Fruit fly (Drosophila melanogaster) whole organism, adult: Measurements from ENCODE around the gene Acsx1R.
A peak's percentile ranks its signal among the peaks of the same experiment; 100 is the strongest.

Source experiments
- CG11617 ChIP-seq: fragments of 200-800 bp; sonication (Bioruptor generic); optimal IDR thresholded peaks from 2 replicates; lab custom pipeline; 2017; ENCODE audit warnings: mild to moderate bottlenecking, missing biosample characterization, missing genetic modification reagents, missing genetic modification characterization
- CG12768 ChIP-seq: fragments of 200-800 bp; sonication (Bioruptor generic); optimal IDR thresholded peaks from 2 replicates; lab custom pipeline; 2017; ENCODE audit warnings: missing biosample characterization, missing genetic modification characterization, mild to moderate bottlenecking, moderate library complexity, missing genetic modification reagents
- CG14711 ChIP-seq: fragments of 200-800 bp; sonication (Bioruptor generic); optimal IDR thresholded peaks from 2 replicates; lab custom pipeline; 2018; ENCODE audit warnings: missing biosample characterization, mild to moderate bottlenecking, missing genetic modification characterization, moderate library complexity
- CG1620 ChIP-seq: fragments of 200-800 bp; sonication (Bioruptor generic); optimal IDR thresholded peaks from 2 replicates; lab custom pipeline; 2016; ENCODE audit warnings: missing biosample characterization, missing genetic modification characterization
- CG33017 ChIP-seq: fragments of 200-800 bp; sonication (Bioruptor generic); optimal IDR thresholded peaks from 2 replicates; lab custom pipeline; 2018; ENCODE audit warnings: missing biosample characterization, mild to moderate bottlenecking, missing genetic modification characterization, moderate library complexity
- CG5204 ChIP-seq: fragments of 200-800 bp; sonication (Bioruptor generic); optimal IDR thresholded peaks from 2 replicates; lab custom pipeline; 2016; ENCODE audit warnings: missing biosample characterization, missing genetic modification characterization
- CG7045 ChIP-seq: fragments of 200-800 bp; sonication (Bioruptor generic); optimal IDR thresholded peaks from 2 replicates; lab custom pipeline; 2017; ENCODE audit warnings: missing biosample characterization, mild to moderate bottlenecking, missing genetic modification characterization
- CG7101 ChIP-seq: fragments of 200-800 bp; sonication (Bioruptor generic); optimal IDR thresholded peaks from 2 replicates; lab custom pipeline; 2018; ENCODE audit warnings: missing biosample characterization, mild to moderate bottlenecking, missing genetic modification characterization, moderate library complexity
- Clk ChIP-seq: fragments of 200-800 bp; sonication (Bioruptor generic); optimal IDR thresholded peaks from 2 replicates; lab custom pipeline; 2017; ENCODE audit warnings: missing biosample characterization, missing genetic modification characterization
- Crg-1 ChIP-seq: fragments of 200-800 bp; sonication (Bioruptor generic); optimal IDR thresholded peaks from 2 replicates; lab custom pipeline; 2016; ENCODE audit warnings: missing biosample characterization, missing genetic modification characterization
- Hr96 ChIP-seq: fragments of 200-800 bp; sonication (Bioruptor generic); optimal IDR thresholded peaks from 2 replicates; lab custom pipeline; 2016; ENCODE audit warnings: missing biosample characterization, missing genetic modification characterization
- Mnt ChIP-seq: fragments of 200-800 bp; sonication (Bioruptor generic); optimal IDR thresholded peaks from 2 replicates; lab custom pipeline; 2016; ENCODE audit warnings: missing biosample characterization, mild to moderate bottlenecking, missing genetic modification characterization
- bab1 ChIP-seq: fragments of 200-800 bp; sonication (Bioruptor generic); optimal IDR thresholded peaks from 3 replicates; lab custom pipeline; 2019; ENCODE audit warnings: missing biosample characterization, mild to moderate bottlenecking, missing genetic modification characterization, moderate library complexity
- cic ChIP-seq: fragments of 200-800 bp; sonication (Bioruptor generic); optimal IDR thresholded peaks from 2 replicates; lab custom pipeline; 2017; ENCODE audit warnings: missing biosample characterization, mild to moderate bottlenecking, missing genetic modification characterization, moderate library complexity
- cnc ChIP-seq, 2 experiments: fragments of >200 bp; optimal IDR thresholded peaks; 2 replicates each; lab custom pipeline; 2017
- kay ChIP-seq: fragments of 200-800 bp; sonication (Bioruptor generic); peaks from one replicate; lab custom pipeline; 2016; ENCODE audit warnings: missing biosample characterization, missing genetic modification characterization, borderline replicate concordance
- ovo ChIP-seq: fragments of 200-800 bp; sonication (Bioruptor generic); optimal IDR thresholded peaks from 2 replicates; lab custom pipeline; 2016; ENCODE audit warnings: missing biosample characterization, missing genetic modification characterization
- pad ChIP-seq: fragments of 200-800 bp; sonication (Bioruptor generic); optimal IDR thresholded peaks from 3 replicates; lab custom pipeline; 2017; ENCODE audit warnings: missing biosample characterization, missing genetic modification characterization, mild to moderate bottlenecking, moderate library complexity, missing genetic modification reagents
- tj ChIP-seq: fragments of 200-800 bp; sonication (Bioruptor generic); optimal IDR thresholded peaks from 3 replicates; lab custom pipeline; 2017; ENCODE audit warnings: missing biosample characterization, mild to moderate bottlenecking, missing genetic modification characterization, moderate library complexity
- toe ChIP-seq: fragments of 200-800 bp; sonication (Bioruptor generic); optimal IDR thresholded peaks from 2 replicates; lab custom pipeline; 2016; ENCODE audit warnings: missing biosample characterization, missing genetic modification characterization

Acsx1R gene

dm6 chr3R:19777180-19777579 is at the start of gene Acsx1R:
Acsx1R (minus strand) TSS chr3R:19777280.
- TF ChIP-seq CG5204 (GFP tag; lab: Kevin White, UChicago) (no peak), kay (GFP tag; lab: Kevin White, UChicago) (peak; percentile 12), CG7045 (GFP tag; lab: Kevin White, UChicago) (no peak), CG11617 (GFP tag; lab: Kevin White, UChicago) (no peak)

dm6 chr3R:19826355-19826754 is 49.3 kb upstream of the Acsx1R start:
- TF ChIP-seq bab1: no peak
- TF ChIP-seq Crg-1 (GFP tag; lab: Kevin White, UChicago): no peak
- no peak for TF ChIP-seq toe (GFP tag; lab: Kevin White, UChicago)
- TF ChIP-seq tj (GFP tag; lab: Kevin White, UChicago): no peak
- no peak for TF ChIP-seq CG5204 (GFP tag; lab: Kevin White, UChicago)
- TF ChIP-seq Clk (GFP tag; lab: Kevin White, UChicago): no peak
- no peak for TF ChIP-seq cic (GFP tag; lab: Kevin White, UChicago)
- TF ChIP-seq ovo (GFP tag; lab: Kevin White, UChicago): no peak
- TF ChIP-seq CG33017: no peak
- TF ChIP-seq CG11617 (GFP tag; lab: Kevin White, UChicago): no peak
- TF ChIP-seq CG12768 (GFP tag; lab: Kevin White, UChicago): no peak

DNA sequence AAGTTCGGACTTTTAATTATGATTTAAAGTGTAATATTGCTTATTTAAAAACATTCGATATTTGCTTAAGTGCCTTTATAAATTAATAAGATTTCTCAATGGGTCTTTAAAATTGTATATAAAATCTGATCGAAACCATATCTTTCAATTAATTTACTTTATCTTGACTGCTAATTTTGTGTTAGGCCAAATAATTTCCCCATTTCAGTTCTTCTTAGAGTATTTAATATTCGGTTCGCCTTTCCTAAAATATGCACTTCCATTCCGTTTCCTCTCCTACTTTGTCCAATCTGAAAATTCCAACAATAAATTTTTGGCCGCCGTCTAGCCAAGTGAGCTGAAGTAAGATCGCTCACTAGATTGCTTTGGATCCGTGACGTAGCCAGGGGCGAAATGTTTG is 47.4 kb upstream of the Acsx1R start:
- TF ChIP-seq CG1620 (GFP tag; lab: Kevin White, UChicago) (no peak), CG5204 (GFP tag; lab: Kevin White, UChicago) (no peak), bab1 (no peak), pad (no peak), kay (GFP tag; lab: Kevin White, UChicago) (no peak), CG33017 (no peak), ovo (GFP tag; lab: Kevin White, UChicago) (no peak), toe (GFP tag; lab: Kevin White, UChicago) (no peak), cnc (optimal IDR thresholded peaks at IDR 0.05; lab: Kevin White, UChicago) (no peak), CG7045 (GFP tag; lab: Kevin White, UChicago) (no peak), CG7101 (tag; lab: Kevin White, UChicago) (no peak), tj (GFP tag; lab: Kevin White, UChicago) (no peak), Mnt (GFP tag; lab: Kevin White, UChicago) (no peak), CG12768 (GFP tag; lab: Kevin White, UChicago) (no peak)

DNA sequence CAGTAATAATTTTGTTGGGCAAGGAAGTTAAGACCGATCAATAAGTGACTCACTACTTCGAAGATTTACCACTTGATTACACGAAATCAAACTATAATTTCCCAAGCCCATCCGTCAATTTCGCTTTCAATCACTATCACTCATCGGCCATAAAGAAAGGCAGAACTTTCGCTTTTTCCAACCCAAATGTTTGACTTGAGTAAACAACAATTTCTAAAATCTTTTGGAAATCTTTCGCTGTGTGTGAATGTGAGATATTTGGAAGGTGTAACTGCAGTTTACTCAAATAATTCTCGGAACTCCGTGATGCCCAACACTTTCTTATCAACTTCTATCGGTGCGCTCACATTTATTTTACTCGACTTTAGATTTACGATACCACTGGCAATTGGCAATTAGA is 45.1 kb upstream of the Acsx1R start:
- TF ChIP-seq kay (GFP tag; lab: Kevin White, UChicago) (peak; percentile 59), CG1620 (GFP tag; lab: Kevin White, UChicago) (no peak)

DNA sequence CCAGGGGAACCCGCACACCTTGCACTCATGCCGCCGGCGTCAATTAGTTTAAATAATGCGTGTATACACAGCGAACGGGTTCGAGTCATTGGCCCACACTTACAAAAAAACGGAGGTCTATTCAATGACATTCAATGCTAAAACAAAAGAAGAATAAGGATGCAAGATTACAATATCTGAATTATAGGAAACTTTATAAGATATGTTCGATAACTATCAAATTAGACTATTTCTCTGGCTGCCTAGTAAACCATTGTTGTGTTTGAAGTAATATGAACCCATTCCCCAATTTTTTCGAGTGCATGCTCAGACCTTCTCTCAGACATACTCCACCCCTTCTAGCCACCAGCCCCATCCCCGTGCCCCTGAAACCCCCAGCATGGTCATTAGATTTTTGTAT is 43.9 kb upstream of the Acsx1R start:
- TF ChIP-seq CG14711 (tag; lab: Kevin White, UChicago): no peak
- TF ChIP-seq cnc (optimal IDR thresholded peaks at IDR 0.05; lab: Kevin White, UChicago): no peak

- no peak for TF ChIP-seq CG7101 (tag; lab: Kevin White, UChicago)
Measured at dm6 chr3R:19816758-19817157, 39.7 kb upstream of the Acsx1R start.

- no peak for TF ChIP-seq bab1
- TF ChIP-seq CG33017: no peak
- no peak for TF ChIP-seq CG14711 (tag; lab: Kevin White, UChicago)
- TF ChIP-seq cnc (optimal IDR thresholded peaks at IDR 0.05; lab: Kevin White, UChicago): no peak
- no peak for TF ChIP-seq Mnt (GFP tag; lab: Kevin White, UChicago)
- no peak for TF ChIP-seq cic (GFP tag; lab: Kevin White, UChicago)
- TF ChIP-seq CG7045 (GFP tag; lab: Kevin White, UChicago): no peak
- no peak for TF ChIP-seq toe (GFP tag; lab: Kevin White, UChicago)
- no peak for TF ChIP-seq pad
- TF ChIP-seq CG1620 (GFP tag; lab: Kevin White, UChicago): no peak
- no peak for TF ChIP-seq Hr96 (GFP tag; lab: Kevin White, UChicago)
- no peak for TF ChIP-seq Clk (GFP tag; lab: Kevin White, UChicago)
- no peak for TF ChIP-seq CG7101 (tag; lab: Kevin White, UChicago)
- no peak for TF ChIP-seq CG5204 (GFP tag; lab: Kevin White, UChicago)
- no peak for TF ChIP-seq tj (GFP tag; lab: Kevin White, UChicago)
- TF ChIP-seq Crg-1 (GFP tag; lab: Kevin White, UChicago): no peak
Measured at dm6 chr3R:19813217-19813616, 36.1 kb upstream of the Acsx1R start.

DNA sequence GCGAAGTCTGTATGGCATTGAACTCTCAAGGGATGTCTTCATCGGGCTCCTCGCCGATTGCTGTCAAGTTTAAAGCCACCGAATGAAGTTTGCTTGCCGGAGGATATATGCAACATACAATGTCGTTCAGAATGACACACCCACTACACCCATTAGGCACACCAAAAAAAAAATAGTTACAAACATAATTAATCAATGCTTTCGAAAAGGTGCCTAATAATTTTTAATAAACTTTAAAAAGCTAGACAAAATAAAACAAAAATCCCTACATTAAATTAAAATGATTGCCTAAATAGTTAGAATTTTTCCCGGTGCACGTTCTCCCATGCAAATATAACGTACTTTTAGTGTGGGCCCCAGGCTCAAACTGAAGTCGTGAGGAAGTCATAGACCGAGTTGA is 35.4 kb upstream of the Acsx1R start:
- TF ChIP-seq bab1: no peak
- TF ChIP-seq CG33017: no peak
- TF ChIP-seq CG14711 (tag; lab: Kevin White, UChicago): no peak
- TF ChIP-seq Clk (GFP tag; lab: Kevin White, UChicago): no peak
- TF ChIP-seq toe (GFP tag; lab: Kevin White, UChicago): no peak
- no peak for TF ChIP-seq Mnt (GFP tag; lab: Kevin White, UChicago)
- TF ChIP-seq pad: no peak
- no peak for TF ChIP-seq CG5204 (GFP tag; lab: Kevin White, UChicago)
